Worm (Caenorhabditis elegans) whole organism, L4 larva: ENCODE results near the gene srbc-12.

Experiments used
- aly-2 ChIP-seq: sonication (generic microtip); optimal IDR thresholded peaks from 2 replicates; lab custom pipeline; 2018; ENCODE audit warnings: missing biosample characterization, missing genetic modification characterization
- attf-4 ChIP-seq: sonication (generic microtip); optimal IDR thresholded peaks from 3 replicates; lab custom pipeline; 2017; ENCODE audit warnings: missing biosample characterization, missing genetic modification characterization
- lin-13 ChIP-seq: fragments of 150-350 bp; optimal IDR thresholded peaks from 2 replicates; lab custom pipeline; 2014; ENCODE audit warnings: missing biosample characterization, missing genetic modification reagents, missing genetic modification characterization
- lin-29 ChIP-seq: fragments of 200-800 bp; sonication (Bioruptor generic); IDR thresholded peaks from 2 replicates; pipeline ENCODE4 v1.3.6; 2022; ENCODE audit warnings: missing genetic modification reagents, missing genetic modification characterization, missing compliant biosample characterization
- lin-39 ChIP-seq: fragments of 150-350 bp; optimal IDR thresholded peaks from 2 replicates; lab custom pipeline; 2014; ENCODE audit warnings: missing biosample characterization, missing genetic modification reagents, missing genetic modification characterization
- skn-1 ChIP-seq: fragments of 150-350 bp; optimal IDR thresholded peaks from 2 replicates; lab custom pipeline; 2014; ENCODE audit warnings: missing biosample characterization, missing genetic modification characterization
- snpc-4 ChIP-seq: fragments of 150-350 bp; optimal IDR thresholded peaks from 2 replicates; lab custom pipeline; 2014; ENCODE audit warnings: missing biosample characterization, missing genetic modification characterization

DNA sequence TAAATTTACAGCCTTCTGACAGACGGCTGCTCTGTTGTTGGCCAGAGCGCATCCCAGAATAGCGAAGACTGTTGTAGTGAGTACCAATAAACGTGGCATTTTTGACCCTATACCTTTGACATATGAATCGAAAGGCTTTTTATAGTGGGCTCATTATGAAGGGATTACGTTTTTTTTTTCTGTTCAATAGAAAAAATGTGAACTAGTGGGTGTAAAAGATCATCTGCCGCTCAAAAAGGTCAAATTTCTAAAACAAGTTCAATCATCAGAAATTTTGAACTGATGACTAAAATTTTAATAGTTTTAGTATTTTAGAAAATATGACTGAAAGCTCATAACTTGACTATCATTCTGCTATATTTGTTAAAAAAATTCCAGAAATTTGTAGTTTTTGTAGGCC is 5.4 kb downstream of the srbc-12 start, which contains the start of gene K09C6.9:
- TF ChIP-seq lin-39 (tag; lab: Kevin White, UChicago) (no peak), lin-29 (GFP tag; lab: Robert Waterston, UW) (no peak), skn-1 (tag; lab: Kevin White, UChicago) (no peak), lin-13 (GFP tag; lab: Kevin White, UChicago) (no peak), aly-2 (no peak), attf-4 (tag; lab: Kevin White, UChicago) (no peak), snpc-4 (no peak)
